Fruit fly (Drosophila melanogaster) Kc167 (cell line): ENCODE results near the gene Pfdn2.

Source experiments
- h ChIP-seq: fragments of >200 bp; optimal IDR thresholded peaks from 3 replicates; lab custom pipeline; 2018; ENCODE audit warnings: missing external identifiers
- insv ChIP-seq: fragments of >200 bp; optimal IDR thresholded peaks from 3 replicates; lab custom pipeline; 2018; ENCODE audit warnings: missing external identifiers
- psq ChIP-seq: fragments of >200 bp; optimal IDR thresholded peaks from 2 replicates; lab custom pipeline; 2017; ENCODE audit warnings: missing external identifiers

DNA sequence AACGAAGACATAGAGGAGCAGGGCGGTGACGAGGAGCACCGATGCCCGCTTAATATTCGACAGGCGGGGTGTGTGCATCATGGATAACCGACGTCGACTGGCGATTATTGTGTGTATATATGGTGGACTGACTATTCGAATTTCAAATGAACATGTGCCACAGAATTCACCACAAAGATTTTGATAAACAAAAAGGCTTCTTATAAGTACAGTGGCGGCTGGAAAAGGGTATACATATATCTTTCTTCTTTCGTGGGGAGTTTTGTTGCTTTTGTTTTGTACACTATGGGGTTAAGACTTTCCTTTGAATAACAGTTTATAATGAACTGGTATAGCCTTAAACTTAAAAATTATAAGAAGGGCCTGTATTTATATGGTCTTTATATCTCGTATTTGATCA lies 4.4 kb downstream of the Pfdn2 start, which contains the start of gene CG6310:
- TF ChIP-seq psq (lab: Kevin White, UChicago) (no peak), insv (lab: Kevin White, UChicago) (no peak), h (lab: Kevin White, UChicago) (no peak)
